Worm (Caenorhabditis elegans) whole organism, young adult: ENCODE results near the gene bgnt-1.4.

Experiments
- T07F8.4 ChIP-seq: sonication (generic microtip); optimal IDR thresholded peaks from 2 replicates; lab custom pipeline; 2016; ENCODE audit warnings: mild to moderate bottlenecking, missing genetic modification characterization, moderate library complexity, missing compliant biosample characterization
- athp-1 ChIP-seq: sonication (generic microtip); optimal IDR thresholded peaks from 2 replicates; lab custom pipeline; 2017; ENCODE audit warnings: mild to moderate bottlenecking, missing genetic modification characterization, missing compliant biosample characterization
- ceh-27 ChIP-seq: fragments of 200-800 bp; sonication (Bioruptor generic); optimal IDR thresholded peaks from 2 replicates; lab custom pipeline; 2018; ENCODE audit warnings: mild to moderate bottlenecking, missing genetic modification characterization, moderate library complexity, missing compliant biosample characterization
- lin-26 ChIP-seq: fragments of 200-800 bp; sonication (Bioruptor generic); IDR thresholded peaks from 2 replicates; pipeline ENCODE4 v1.3.6; 2022; ENCODE audit warnings: missing genetic modification reagents, missing genetic modification characterization, missing compliant biosample characterization

DNA sequence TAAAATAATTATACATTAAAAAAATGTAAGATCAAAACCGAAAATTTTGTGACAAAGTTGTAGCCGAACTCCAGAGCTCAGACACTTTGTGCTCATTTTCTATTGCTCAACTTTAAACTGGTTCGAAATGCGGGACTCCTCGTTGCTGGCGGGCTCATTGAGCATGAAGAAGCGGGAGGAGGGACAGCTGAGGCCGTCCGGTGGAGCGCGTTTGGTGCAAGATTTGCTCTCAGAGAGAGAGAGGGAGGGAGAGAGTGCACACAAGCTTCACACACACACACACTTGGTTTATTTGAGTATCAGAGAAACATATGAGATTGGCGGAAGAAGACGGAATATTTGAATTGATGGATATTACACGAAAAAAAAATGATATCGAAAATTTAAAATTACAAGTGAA, 49.9 kb downstream of the bgnt-1.4 start:
- TF ChIP-seq athp-1 (no peak), lin-26 (no peak), T07F8.4 (no peak), ceh-27 (GFP tag; lab: Kevin White, UChicago) (peak; percentile 5)
